Fruit fly (Drosophila melanogaster) whole organism, embryonic: ENCODE measurements around the gene pigs.

Source experiments
- Adf1 ChIP-seq: fragments of 200-800 bp; sonication (Bioruptor generic); IDR thresholded peaks from 2 replicates; pipeline ENCODE4 v1.3.6; 2022; ENCODE audit warnings: missing biosample characterization, missing genetic modification characterization
- BtbVII ChIP-seq: fragments of 200-800 bp; sonication (Bioruptor generic); optimal IDR thresholded peaks from 3 replicates; lab custom pipeline; 2017; ENCODE audit warnings: missing biosample characterization, mild to moderate bottlenecking, missing genetic modification characterization
- CG10267 ChIP-seq: fragments of 200-800 bp; sonication (Bioruptor generic); optimal IDR thresholded peaks from 2 replicates; lab custom pipeline; 2018; ENCODE audit warnings: missing biosample characterization, mild to moderate bottlenecking, missing genetic modification characterization, moderate library complexity
- CG10274 ChIP-seq: fragments of 200-800 bp; sonication (Bioruptor generic); optimal IDR thresholded peaks from 3 replicates; lab custom pipeline; 2017; ENCODE audit warnings: missing biosample characterization, mild to moderate bottlenecking, missing genetic modification characterization
- CG10979 ChIP-seq: fragments of 200-800 bp; sonication (Bioruptor generic); optimal IDR thresholded peaks from 2 replicates; lab custom pipeline; 2018; ENCODE audit warnings: missing biosample characterization, mild to moderate bottlenecking, missing genetic modification characterization, moderate library complexity
- CG12744 ChIP-seq: fragments of 200-800 bp; sonication (Bioruptor generic); optimal IDR thresholded peaks from 2 replicates; lab custom pipeline; 2016; ENCODE audit warnings: missing biosample characterization, missing genetic modification characterization
- CG14014 ChIP-seq: fragments of 200-800 bp; sonication (Bioruptor generic); IDR thresholded peaks from 2 replicates; pipeline ENCODE4 v1.3.6; 2022; ENCODE audit warnings: missing biosample characterization, missing genetic modification characterization
- CG18011 ChIP-seq: fragments of 200-800 bp; sonication (Bioruptor generic); optimal IDR thresholded peaks from 2 replicates; lab custom pipeline; 2017; ENCODE audit warnings: missing biosample characterization, missing genetic modification characterization, mild to moderate bottlenecking, moderate library complexity, missing genotype
- CG18619 ChIP-seq: fragments of 200-800 bp; sonication (Bioruptor generic); optimal IDR thresholded peaks from 3 replicates; lab custom pipeline; 2017; ENCODE audit warnings: missing biosample characterization, mild to moderate bottlenecking, missing genetic modification characterization
- CG2678 ChIP-seq: fragments of 200-800 bp; sonication (Bioruptor generic); optimal IDR thresholded peaks from 3 replicates; lab custom pipeline; 2019; ENCODE audit warnings: missing biosample characterization, mild to moderate bottlenecking, missing genetic modification characterization, moderate library complexity
- CG30403 ChIP-seq: fragments of 200-800 bp; sonication (Bioruptor generic); optimal IDR thresholded peaks from 3 replicates; lab custom pipeline; 2016; ENCODE audit warnings: missing biosample characterization, missing genetic modification characterization
- CG32772 ChIP-seq: fragments of 200-800 bp; sonication (Bioruptor generic); IDR thresholded peaks from 2 replicates; pipeline ENCODE4 v1.3.6; 2022; ENCODE audit warnings: missing biosample characterization, missing genetic modification characterization
- CG42726 ChIP-seq: fragments of 200-800 bp; sonication (Bioruptor generic); IDR thresholded peaks from 2 replicates; pipeline ENCODE4 v1.3.6; 2022; ENCODE audit warnings: missing biosample characterization, missing genetic modification characterization; ENCODE audit not compliant: partially characterized antibody
- CG43689 ChIP-seq: fragments of 200-800 bp; sonication (Bioruptor generic); IDR thresholded peaks from 2 replicates; pipeline ENCODE4 v1.3.6; 2022; ENCODE audit warnings: missing biosample characterization, missing genetic modification characterization
- CG4617 ChIP-seq: fragments of 200-800 bp; sonication (Bioruptor generic); optimal IDR thresholded peaks from 3 replicates; lab custom pipeline; 2016; ENCODE audit warnings: missing biosample characterization, missing genetic modification characterization, borderline replicate concordance
- CG6654 ChIP-seq: fragments of 200-800 bp; sonication (Bioruptor generic); optimal IDR thresholded peaks from 2 replicates; lab custom pipeline; 2017; ENCODE audit warnings: missing biosample characterization, mild to moderate bottlenecking, missing genetic modification characterization
- CG7556 ChIP-seq: fragments of 200-800 bp; sonication (Bioruptor generic); optimal IDR thresholded peaks from 2 replicates; lab custom pipeline; 2017; ENCODE audit warnings: missing biosample characterization, mild to moderate bottlenecking, missing genetic modification characterization
- CG8388 ChIP-seq: fragments of 200-800 bp; sonication (Bioruptor generic); optimal IDR thresholded peaks from 2 replicates; lab custom pipeline; 2019; ENCODE audit warnings: missing biosample characterization, mild to moderate bottlenecking, missing genetic modification characterization, moderate library complexity
- CG9215 ChIP-seq: fragments of 200-800 bp; sonication (Bioruptor generic); IDR thresholded peaks from 2 replicates; pipeline ENCODE4 v1.3.6; 2022; ENCODE audit warnings: missing biosample characterization, missing genetic modification characterization
- D19A ChIP-seq: fragments of 200-800 bp; optimal IDR thresholded peaks from 3 replicates; lab custom pipeline; 2019; ENCODE audit warnings: missing biosample characterization, mild to moderate bottlenecking, missing genetic modification characterization, moderate library complexity
- D19B ChIP-seq: fragments of 200-800 bp; sonication (Bioruptor generic); optimal IDR thresholded peaks from 2 replicates; lab custom pipeline; 2017; ENCODE audit warnings: missing biosample characterization, mild to moderate bottlenecking, missing genetic modification characterization
- Dad ChIP-seq: fragments of 200-800 bp; sonication (Bioruptor generic); optimal IDR thresholded peaks from 3 replicates; lab custom pipeline; 2016; ENCODE audit warnings: missing biosample characterization, missing genetic modification characterization
- Dek ChIP-seq: fragments of 200-800 bp; sonication (Bioruptor generic); optimal IDR thresholded peaks from 3 replicates; lab custom pipeline; 2019; ENCODE audit warnings: missing biosample characterization, mild to moderate bottlenecking, missing genetic modification characterization, moderate library complexity
- Dfd ChIP-seq, 2 experiments: fragments of >200 bp; optimal IDR thresholded peaks; 2 replicates each; lab custom pipeline; 2017; ENCODE audit warnings: missing biosample characterization in 2 of 2, missing genetic modification characterization in 2 of 2
- Dll ChIP-seq: fragments of 200-800 bp; sonication (Bioruptor generic); IDR thresholded peaks from 4 replicates; pipeline ENCODE4 v1.3.6; 2022; ENCODE audit warnings: missing biosample characterization, missing genetic modification characterization; ENCODE audit not compliant: partially characterized antibody
- Fer3 ChIP-seq: fragments of 200-800 bp; sonication (Bioruptor generic); optimal IDR thresholded peaks from 2 replicates; lab custom pipeline; 2018; ENCODE audit warnings: missing biosample characterization, mild to moderate bottlenecking, missing genetic modification characterization, moderate library complexity
- HHEX ChIP-seq: fragments of 200-800 bp; sonication (Bioruptor generic); optimal IDR thresholded peaks from 3 replicates; lab custom pipeline; 2017; ENCODE audit warnings: missing biosample characterization, mild to moderate bottlenecking, missing genetic modification characterization, missing genetic modification reagents
- HLH4C ChIP-seq: fragments of 200-800 bp; sonication (Bioruptor generic); IDR thresholded peaks from 3 replicates; pipeline ENCODE4 v1.3.6; 2022; ENCODE audit warnings: missing biosample characterization, missing genetic modification characterization; ENCODE audit not compliant: partially characterized antibody
- Nf-YC ChIP-seq: fragments of 200-800 bp; optimal IDR thresholded peaks from 3 replicates; lab custom pipeline; 2019; ENCODE audit warnings: missing biosample characterization, mild to moderate bottlenecking, missing genetic modification characterization, moderate library complexity
- Oaz ChIP-seq: fragments of 200-800 bp; sonication (Bioruptor generic); IDR thresholded peaks from 2 replicates; pipeline ENCODE4 v1.3.6; 2022; ENCODE audit warnings: missing biosample characterization, missing genetic modification characterization
- Sin3A ChIP-seq: fragments of >200 bp; optimal IDR thresholded peaks from 2 replicates; lab custom pipeline; 2018
- cwo ChIP-seq: fragments of 200-800 bp; sonication (Bioruptor generic); optimal IDR thresholded peaks from 3 replicates; lab custom pipeline; 2017; ENCODE audit warnings: missing biosample characterization, missing genetic modification characterization, mild to moderate bottlenecking, moderate library complexity, missing genetic modification reagents
- dmrt99B ChIP-seq: fragments of 200-800 bp; sonication (Bioruptor generic); optimal IDR thresholded peaks from 2 replicates; lab custom pipeline; 2018; ENCODE audit warnings: missing biosample characterization, mild to moderate bottlenecking, missing genetic modification characterization, moderate library complexity
- ems ChIP-seq: fragments of 200-800 bp; sonication (Bioruptor generic); optimal IDR thresholded peaks from 3 replicates; lab custom pipeline; 2016; ENCODE audit warnings: missing biosample characterization, missing genetic modification characterization
- fd102C ChIP-seq: fragments of 200-800 bp; sonication (Bioruptor generic); optimal IDR thresholded peaks from 2 replicates; lab custom pipeline; 2018; ENCODE audit warnings: missing biosample characterization, mild to moderate bottlenecking, missing genetic modification characterization, moderate library complexity
- gcm ChIP-seq: fragments of 200-800 bp; sonication (Bioruptor generic); optimal IDR thresholded peaks from 2 replicates; lab custom pipeline; 2019; ENCODE audit warnings: missing biosample characterization, mild to moderate bottlenecking, missing genetic modification characterization, moderate library complexity
- lbe ChIP-seq: fragments of 200-800 bp; sonication (Bioruptor generic); optimal IDR thresholded peaks from 2 replicates; lab custom pipeline; 2016; ENCODE audit warnings: missing biosample characterization, mild to moderate bottlenecking, missing genetic modification characterization
- lmd ChIP-seq: fragments of 200-800 bp; sonication (Bioruptor generic); IDR thresholded peaks from 2 replicates; pipeline ENCODE4 v1.3.6; 2022; ENCODE audit warnings: missing biosample characterization, missing genetic modification characterization
- nerfin-1 ChIP-seq: fragments of 200-800 bp; sonication (Bioruptor generic); optimal IDR thresholded peaks from 3 replicates; lab custom pipeline; 2019; ENCODE audit warnings: missing biosample characterization, mild to moderate bottlenecking, missing genetic modification characterization, moderate library complexity
- pb ChIP-seq: fragments of 200-800 bp; sonication (Bioruptor generic); optimal IDR thresholded peaks from 3 replicates; lab custom pipeline; 2016; ENCODE audit warnings: missing biosample characterization, missing genetic modification characterization
- pnt ChIP-seq: fragments of 200-800 bp; sonication (Bioruptor generic); optimal IDR thresholded peaks from 3 replicates; lab custom pipeline; 2016; ENCODE audit warnings: missing biosample characterization, missing genetic modification characterization
- sd ChIP-seq: fragments of 200-800 bp; sonication (Bioruptor generic); optimal IDR thresholded peaks from 3 replicates; lab custom pipeline; 2018; ENCODE audit warnings: missing biosample characterization, mild to moderate bottlenecking, missing genetic modification characterization, moderate library complexity
- so ChIP-seq: fragments of 200-800 bp; sonication (Bioruptor generic); IDR thresholded peaks from 3 replicates; pipeline ENCODE4 v1.3.6; 2022; ENCODE audit warnings: missing biosample characterization, missing genetic modification characterization
- tll ChIP-seq, 2 experiments: fragments of 200-800 bp in 1 of 2; fragments of >200 bp in 1 of 2; sonication (Bioruptor generic) in 1 of 2; optimal IDR thresholded peaks; 2 replicates each; lab custom pipeline; 2017 to 2019; ENCODE audit warnings: missing biosample characterization in 2 of 2, missing genetic modification characterization in 2 of 2, mild to moderate bottlenecking in 1 of 2, moderate library complexity in 1 of 2
- tup ChIP-seq: fragments of 200-800 bp; sonication (Bioruptor generic); optimal IDR thresholded peaks from 2 replicates; lab custom pipeline; 2016; ENCODE audit warnings: missing biosample characterization, mild to moderate bottlenecking, missing genetic modification characterization, moderate library complexity
- usp ChIP-seq: fragments of >200 bp; optimal IDR thresholded peaks from 2 replicates; lab custom pipeline; 2017; ENCODE audit warnings: missing biosample characterization, missing genetic modification characterization
- wek ChIP-seq: fragments of 200-800 bp; sonication (Bioruptor generic); optimal IDR thresholded peaks from 3 replicates; lab custom pipeline; 2018; ENCODE audit warnings: missing biosample characterization, mild to moderate bottlenecking, missing genetic modification characterization, moderate library complexity
- wor ChIP-seq: fragments of 200-800 bp; sonication (Bioruptor generic); IDR thresholded peaks from 2 replicates; pipeline ENCODE4 v1.3.6; 2022; ENCODE audit warnings: missing biosample characterization, missing genetic modification characterization
- yki ChIP-seq: fragments of >200 bp; optimal IDR thresholded peaks from 3 replicates; lab custom pipeline; 2018
- zfh2 ChIP-seq: fragments of 200-800 bp; sonication (Bioruptor generic); optimal IDR thresholded peaks from 2 replicates; lab custom pipeline; 2016; ENCODE audit warnings: missing biosample characterization, missing genetic modification characterization

pigs gene

dm6 chrX:6656023-6656594 is 56.2 kb downstream of the pigs start:
- no peak for TF ChIP-seq CG42726 (GFP tag; lab: Robert Waterston, UW)
- TF ChIP-seq so (GFP tag; lab: Robert Waterston, UW), result peak; percentile 81; the same call in 2 of the 3 replicates
- peak; percentile 81 for TF ChIP-seq CG8388 (GFP tag; lab: Kevin White, UChicago)
- TF ChIP-seq tll (GFP tag; optimal IDR thresholded peaks at IDR 0.05; lab: Kevin White, UChicago), result no peak
- TF ChIP-seq CG43689 (GFP tag; lab: Robert Waterston, UW), result peak; percentile 63; the same call in 1 of the 2 replicates
- TF ChIP-seq dmrt99B (tag; lab: Kevin White, UChicago), result peak; percentile 89
- peak; percentile 77 for TF ChIP-seq tup
- TF ChIP-seq CG10267, result peak; percentile 74
- TF ChIP-seq gcm (GFP tag; lab: Kevin White, UChicago), result peak; percentile 77
- TF ChIP-seq nerfin-1, result peak; percentile 70
- peak; percentile 90 for TF ChIP-seq CG2678 (tag; lab: Kevin White, UChicago)
- no peak for TF ChIP-seq sd (tag; lab: Kevin White, UChicago)
- no peak for TF ChIP-seq yki (lab: Kevin White, UChicago)
- TF ChIP-seq CG12744 (GFP tag; lab: Kevin White, UChicago), result peak; percentile 35
- TF ChIP-seq Oaz, result no peak; the same call in 1 of the 2 replicates
- TF ChIP-seq usp (GFP tag; lab: Kevin White, UChicago), result no peak
- TF ChIP-seq pb (GFP tag; lab: Kevin White, UChicago), result peak; percentile 71
- TF ChIP-seq zfh2 (GFP tag; lab: Kevin White, UChicago), result peak; percentile 77
- TF ChIP-seq cwo (GFP tag; lab: Kevin White, UChicago), result peak; percentile 86
- peak; percentile 75 for TF ChIP-seq Dad (GFP tag; lab: Kevin White, UChicago)
- TF ChIP-seq Nf-YC, result peak; percentile 72
- peak; percentile 87 for TF ChIP-seq CG18619
- peak; percentile 81 for TF ChIP-seq Fer3 (tag; lab: Kevin White, UChicago)
- no peak for TF ChIP-seq Sin3A (lab: Kevin White, UChicago)
- TF ChIP-seq CG10274 (GFP tag; lab: Kevin White, UChicago), result peak; percentile 77
- TF ChIP-seq lbe (GFP tag; lab: Kevin White, UChicago), result peak; percentile 76
- peak; percentile 80 for TF ChIP-seq D19A
- TF ChIP-seq D19B (GFP tag; lab: Kevin White, UChicago), result peak; percentile 77
- peak; percentile 80 for TF ChIP-seq CG14014 (GFP tag; lab: Robert Waterston, UW)
- peak; percentile 73 for TF ChIP-seq CG9215
- peak; percentile 62 for TF ChIP-seq pnt
- TF ChIP-seq Dll (GFP tag; lab: Robert Waterston, UW), result no peak
- TF ChIP-seq fd102C, result peak; percentile 17
- TF ChIP-seq CG18011 (GFP tag; lab: Kevin White, UChicago), result peak; percentile 58
- peak; percentile 78 for TF ChIP-seq Dek
- peak; percentile 87 for TF ChIP-seq lmd (GFP tag; lab: Robert Waterston, UW)
- peak; percentile 84 for TF ChIP-seq BtbVII (GFP tag; lab: Kevin White, UChicago)
- TF ChIP-seq CG10979 (tag; lab: Kevin White, UChicago), result peak; percentile 82
- TF ChIP-seq wor (GFP tag; lab: Robert Waterston, UW), result peak; percentile 71
- no peak for TF ChIP-seq Dfd (GFP tag; optimal IDR thresholded peaks at IDR 0.05; lab: Kevin White, UChicago)
- TF ChIP-seq CG6654 (GFP tag; lab: Kevin White, UChicago), result peak; percentile 59
- peak; percentile 67 for TF ChIP-seq CG32772 (GFP tag; lab: Robert Waterston, UW)
- peak; percentile 40 for TF ChIP-seq CG4617 (GFP tag; lab: Kevin White, UChicago)
- TF ChIP-seq HLH4C (GFP tag; lab: Robert Waterston, UW), result no peak
- peak; percentile 26 for TF ChIP-seq wek (GFP tag; lab: Kevin White, UChicago)
- TF ChIP-seq ems (GFP tag; lab: Kevin White, UChicago), result peak; percentile 82
- peak; percentile 87 for TF ChIP-seq CG30403 (GFP tag; lab: Kevin White, UChicago)
- TF ChIP-seq Adf1, result peak; percentile 40
- peak; percentile 88 for TF ChIP-seq HHEX (GFP tag; lab: Kevin White, UChicago)
- peak; percentile 89 for TF ChIP-seq CG7556 (GFP tag; lab: Kevin White, UChicago)
